Worm (Caenorhabditis elegans): ENCODE data around the gene sdz-13.

ce11 chrIV:10852403-10852802 is 27.0 kb downstream of the sdz-13 start:
- no peak for TF ChIP-seq ama-1 (optimal IDR thresholded peaks at IDR 0.05)
- TF ChIP-seq ceh-82 (tag; optimal IDR thresholded peaks at IDR 0.05), result no peak
- no peak for TF ChIP-seq snpc-4 (tag; optimal IDR thresholded peaks at IDR 0.05)
- TF ChIP-seq F49E8.2 (tag; optimal IDR thresholded peaks at IDR 0.05; ENCODE audit: borderline replicate concordance), result no peak
- no peak for TF ChIP-seq nhr-77 (tag; optimal IDR thresholded peaks at IDR 0.05)
- TF ChIP-seq unc-62 (GFP tag; optimal IDR thresholded peaks at IDR 0.05 in 1 of 2), result no peak
- TF ChIP-seq unc-62 (tag; optimal IDR thresholded peaks at IDR 0.05), result no peak
- no peak for TF ChIP-seq nhr-237 (tag; optimal IDR thresholded peaks at IDR 0.05)
- no peak for TF ChIP-seq T20F7.1 (GFP tag; optimal IDR thresholded peaks at IDR 0.05)

All from whole organism, L4 larva.